Fruit fly (Drosophila melanogaster) whole organism, embryonic: ENCODE measurements around the gene rgn.

Experiments
- CG10209 ChIP-seq: fragments of 200-800 bp; sonication (Bioruptor generic); optimal IDR thresholded peaks from 3 replicates; lab custom pipeline; 2017; ENCODE audit warnings: missing biosample characterization, mild to moderate bottlenecking, missing genetic modification characterization, missing genetic modification reagents
- CG10267 ChIP-seq: fragments of 200-800 bp; sonication (Bioruptor generic); optimal IDR thresholded peaks from 2 replicates; lab custom pipeline; 2018; ENCODE audit warnings: missing biosample characterization, mild to moderate bottlenecking, missing genetic modification characterization, moderate library complexity
- CG10321 ChIP-seq: fragments of 200-800 bp; sonication (Bioruptor generic); IDR thresholded peaks from 2 replicates; pipeline ENCODE4 v1.3.6; 2022; ENCODE audit warnings: missing biosample characterization, missing genetic modification characterization
- CG10979 ChIP-seq: fragments of 200-800 bp; sonication (Bioruptor generic); optimal IDR thresholded peaks from 2 replicates; lab custom pipeline; 2018; ENCODE audit warnings: missing biosample characterization, mild to moderate bottlenecking, missing genetic modification characterization, moderate library complexity
- CG11093 ChIP-seq: fragments of 200-800 bp; sonication (Bioruptor generic); IDR thresholded peaks from 3 replicates; pipeline ENCODE4 v1.3.6; 2022; ENCODE audit warnings: missing biosample characterization, missing genetic modification characterization
- CG11560 ChIP-seq: fragments of 200-800 bp; sonication (Bioruptor generic); IDR thresholded peaks from 3 replicates; pipeline ENCODE4 v1.3.6; 2022; ENCODE audit warnings: missing biosample characterization, missing genetic modification characterization
- CG12219 ChIP-seq: fragments of 200-800 bp; sonication (Bioruptor generic); optimal IDR thresholded peaks from 3 replicates; lab custom pipeline; 2018; ENCODE audit warnings: missing biosample characterization, mild to moderate bottlenecking, missing genetic modification characterization
- CG13296 ChIP-seq: fragments of 200-800 bp; sonication (Bioruptor generic); optimal IDR thresholded peaks from 3 replicates; lab custom pipeline; 2018; ENCODE audit warnings: missing biosample characterization, mild to moderate bottlenecking, missing genetic modification characterization
- CG13424 ChIP-seq: fragments of 200-800 bp; sonication (Bioruptor generic); optimal IDR thresholded peaks from 2 replicates; lab custom pipeline; 2019; ENCODE audit warnings: missing biosample characterization, mild to moderate bottlenecking, missing genetic modification characterization, moderate library complexity
- CG16779 ChIP-seq: fragments of 200-800 bp; sonication (Bioruptor generic); IDR thresholded peaks from 2 replicates; pipeline ENCODE4 v1.3.6; 2022; ENCODE audit warnings: missing biosample characterization, missing genetic modification characterization
- CG16863 ChIP-seq: fragments of 200-800 bp; sonication (Bioruptor generic); optimal IDR thresholded peaks from 3 replicates; lab custom pipeline; 2016; ENCODE audit warnings: missing biosample characterization, missing genetic modification characterization
- CG17612 ChIP-seq: fragments of 200-800 bp; sonication (Bioruptor generic); IDR thresholded peaks from 2 replicates; pipeline ENCODE4 v1.3.6; 2022; ENCODE audit warnings: missing biosample characterization, missing genetic modification characterization
- CG1832 ChIP-seq: fragments of 200-800 bp; sonication (Bioruptor generic); optimal IDR thresholded peaks from 2 replicates; lab custom pipeline; 2017; ENCODE audit warnings: missing biosample characterization, mild to moderate bottlenecking, missing genetic modification characterization, inconsistent platforms
- CG32532 ChIP-seq: fragments of 200-800 bp; sonication (Bioruptor generic); IDR thresholded peaks from 2 replicates; pipeline ENCODE4 v1.3.6; 2022; ENCODE audit warnings: missing biosample characterization, missing genetic modification characterization
- CG34376 ChIP-seq: fragments of 200-800 bp; sonication (Bioruptor generic); optimal IDR thresholded peaks from 2 replicates; lab custom pipeline; 2018; ENCODE audit warnings: missing biosample characterization, mild to moderate bottlenecking, missing genetic modification characterization
- CG4360 ChIP-seq: fragments of 200-800 bp; sonication (Bioruptor generic); IDR thresholded peaks from 2 replicates; pipeline ENCODE4 v1.3.6; 2022; ENCODE audit warnings: missing biosample characterization, missing genetic modification characterization
- CG4730 ChIP-seq: fragments of 200-800 bp; sonication (Bioruptor generic); IDR thresholded peaks from 2 replicates; pipeline ENCODE4 v1.3.6; 2022; ENCODE audit warnings: missing biosample characterization, missing genetic modification characterization
- CG4854 ChIP-seq: fragments of 200-800 bp; sonication (Bioruptor generic); optimal IDR thresholded peaks from 2 replicates; lab custom pipeline; 2016; ENCODE audit warnings: missing biosample characterization, missing genetic modification characterization, inconsistent platforms
- CG6791 ChIP-seq: fragments of 200-800 bp; sonication (Bioruptor generic); IDR thresholded peaks from 3 replicates; pipeline ENCODE4 v1.3.6; 2022; ENCODE audit warnings: missing biosample characterization, missing genetic modification characterization; ENCODE audit not compliant: partially characterized antibody
- CG6854 ChIP-seq: fragments of 200-800 bp; sonication (Bioruptor generic); optimal IDR thresholded peaks from 3 replicates; lab custom pipeline; 2017; ENCODE audit warnings: missing biosample characterization, mild to moderate bottlenecking, missing genetic modification characterization
- CG7357 ChIP-seq: fragments of 200-800 bp; sonication (Bioruptor generic); IDR thresholded peaks from 3 replicates; pipeline ENCODE4 v1.3.6; 2022; ENCODE audit warnings: missing biosample characterization, missing genetic modification characterization
- CG9876 ChIP-seq: fragments of 200-800 bp; sonication (Bioruptor generic); optimal IDR thresholded peaks from 2 replicates; lab custom pipeline; 2016; ENCODE audit warnings: missing biosample characterization, missing genetic modification characterization
- CTCF ChIP-seq: fragments of 200-800 bp; sonication (Bioruptor generic); optimal IDR thresholded peaks from 2 replicates; lab custom pipeline; 2017; ENCODE audit warnings: missing biosample characterization, mild to moderate bottlenecking, missing genetic modification characterization, moderate library complexity
- Dp ChIP-seq: fragments of 200-800 bp; sonication (Bioruptor generic); optimal IDR thresholded peaks from 2 replicates; lab custom pipeline; 2018; ENCODE audit warnings: missing biosample characterization, mild to moderate bottlenecking, missing genetic modification characterization, moderate library complexity
- Elba2 ChIP-seq: fragments of 200-800 bp; sonication (Bioruptor generic); optimal IDR thresholded peaks from 3 replicates; lab custom pipeline; 2016; ENCODE audit warnings: missing biosample characterization, missing genetic modification characterization
- Ets65A ChIP-seq: fragments of 200-800 bp; sonication (Bioruptor generic); peaks from one replicate; lab custom pipeline; 2016; ENCODE audit warnings: missing biosample characterization, missing genetic modification characterization
- Hr39 ChIP-seq: fragments of >200 bp; optimal IDR thresholded peaks from 2 replicates; lab custom pipeline; 2017
- Hsf ChIP-seq: fragments of 200-800 bp; sonication (Bioruptor generic); optimal IDR thresholded peaks from 3 replicates; lab custom pipeline; 2016; ENCODE audit warnings: missing biosample characterization, missing genetic modification characterization
- Med ChIP-seq: fragments of 200-800 bp; sonication (Bioruptor generic); peaks from one replicate; lab custom pipeline; 2016; ENCODE audit warnings: missing biosample characterization, missing genetic modification characterization, mild to moderate bottlenecking, inconsistent platforms, moderate library complexity
- Myb ChIP-seq: fragments of 200-800 bp; sonication (Bioruptor generic); optimal IDR thresholded peaks from 2 replicates; lab custom pipeline; 2016; ENCODE audit warnings: missing biosample characterization, missing genetic modification characterization
- Nf-YB ChIP-seq: fragments of 200-800 bp; sonication (Bioruptor generic); optimal IDR thresholded peaks from 3 replicates; lab custom pipeline; 2019; ENCODE audit warnings: missing biosample characterization, mild to moderate bottlenecking, missing genetic modification characterization, moderate library complexity
- Nf-YC ChIP-seq: fragments of 200-800 bp; optimal IDR thresholded peaks from 3 replicates; lab custom pipeline; 2019; ENCODE audit warnings: missing biosample characterization, mild to moderate bottlenecking, missing genetic modification characterization, moderate library complexity
- Sry-β ChIP-seq: fragments of 200-800 bp; sonication (Bioruptor generic); optimal IDR thresholded peaks from 2 replicates; lab custom pipeline; 2018; ENCODE audit warnings: missing biosample characterization, mild to moderate bottlenecking, missing genetic modification characterization, moderate library complexity
- ara ChIP-seq: fragments of 200-800 bp; sonication (Bioruptor generic); IDR thresholded peaks from 2 replicates; pipeline ENCODE4 v1.3.6; 2022; ENCODE audit warnings: missing biosample characterization, missing genetic modification characterization
- br ChIP-seq: fragments of >200 bp; optimal IDR thresholded peaks from 2 replicates; lab custom pipeline; 2017
- cg ChIP-seq: fragments of 200-800 bp; sonication (Bioruptor generic); optimal IDR thresholded peaks from 3 replicates; lab custom pipeline; 2019; ENCODE audit warnings: missing biosample characterization, mild to moderate bottlenecking, missing genetic modification characterization, moderate library complexity
- chn ChIP-seq: fragments of 200-800 bp; sonication (Bioruptor generic); optimal IDR thresholded peaks from 2 replicates; lab custom pipeline; 2016; ENCODE audit warnings: missing biosample characterization, missing genetic modification characterization
- crp ChIP-seq, 2 experiments: fragments of 200-800 bp; sonication (Bioruptor generic); optimal IDR thresholded peaks; 2 replicates in 1 of 2; 3 replicates in 1 of 2; lab custom pipeline; 2017; ENCODE audit warnings: missing biosample characterization in 2 of 2, missing genetic modification characterization in 2 of 2, mild to moderate bottlenecking in 1 of 2, moderate library complexity in 1 of 2
- da ChIP-seq: fragments of 200-800 bp; sonication (Bioruptor generic); optimal IDR thresholded peaks from 2 replicates; lab custom pipeline; 2016; ENCODE audit warnings: missing biosample characterization, missing genetic modification characterization
- dati ChIP-seq: fragments of 200-800 bp; sonication (Bioruptor generic); IDR thresholded peaks from 2 replicates; pipeline ENCODE4 v1.3.6; 2022; ENCODE audit warnings: missing biosample characterization, missing genetic modification characterization
- fd3F ChIP-seq: fragments of 200-800 bp; sonication (Bioruptor generic); optimal IDR thresholded peaks from 2 replicates; lab custom pipeline; 2018; ENCODE audit warnings: missing biosample characterization, mild to moderate bottlenecking, missing genetic modification characterization, moderate library complexity
- gcm2 ChIP-seq: fragments of 200-800 bp; sonication (Bioruptor generic); optimal IDR thresholded peaks from 2 replicates; lab custom pipeline; 2016; ENCODE audit warnings: missing biosample characterization, missing genetic modification characterization
- grau ChIP-seq: fragments of 200-800 bp; optimal IDR thresholded peaks from 3 replicates; lab custom pipeline; 2019; ENCODE audit warnings: missing biosample characterization, mild to moderate bottlenecking, missing genetic modification characterization, moderate library complexity
- hb ChIP-seq: fragments of 200-800 bp; sonication (Bioruptor generic); IDR thresholded peaks from 3 replicates; pipeline ENCODE4 v1.3.6; 2022; ENCODE audit warnings: missing biosample characterization, missing genetic modification characterization; ENCODE audit not compliant: partially characterized antibody
- ken ChIP-seq: fragments of 200-800 bp; sonication (Bioruptor generic); IDR thresholded peaks from 3 replicates; pipeline ENCODE4 v1.3.6; 2022; ENCODE audit warnings: missing biosample characterization, missing genetic modification characterization
- lilli ChIP-seq: fragments of 200-800 bp; sonication (Bioruptor generic); optimal IDR thresholded peaks from 3 replicates; lab custom pipeline; 2016; ENCODE audit warnings: missing biosample characterization, missing genetic modification characterization
- mam ChIP-seq: fragments of 200-800 bp; sonication (Bioruptor generic); optimal IDR thresholded peaks from 3 replicates; lab custom pipeline; 2016; ENCODE audit warnings: missing biosample characterization, missing genetic modification characterization
- otp ChIP-seq: fragments of 200-800 bp; sonication (Bioruptor generic); IDR thresholded peaks from 3 replicates; pipeline ENCODE4, ENCODE4 v1.3.6; 2022; ENCODE audit warnings: missing biosample characterization, missing genetic modification characterization
- phol ChIP-seq: fragments of 200-800 bp; sonication (Bioruptor generic); optimal IDR thresholded peaks from 3 replicates; lab custom pipeline; 2018; ENCODE audit warnings: missing biosample characterization, mild to moderate bottlenecking, missing genetic modification characterization, moderate library complexity
- rib ChIP-seq: fragments of 200-800 bp; sonication (Bioruptor generic); IDR thresholded peaks from 2 replicates; pipeline ENCODE4 v1.3.6; 2022; ENCODE audit warnings: missing biosample characterization, missing genetic modification characterization
- seq ChIP-seq: fragments of 200-800 bp; sonication (Bioruptor generic); IDR thresholded peaks from 2 replicates; pipeline ENCODE4 v1.3.6; 2022; ENCODE audit warnings: missing biosample characterization, missing genetic modification characterization
- tll ChIP-seq, 2 experiments: fragments of 200-800 bp in 1 of 2; fragments of >200 bp in 1 of 2; sonication (Bioruptor generic) in 1 of 2; optimal IDR thresholded peaks; 2 replicates each; lab custom pipeline; 2017 to 2019; ENCODE audit warnings: missing biosample characterization in 2 of 2, missing genetic modification characterization in 2 of 2, mild to moderate bottlenecking in 1 of 2, moderate library complexity in 1 of 2
- yki ChIP-seq: fragments of >200 bp; optimal IDR thresholded peaks from 3 replicates; lab custom pipeline; 2018
- z ChIP-seq: fragments of 200-800 bp; sonication (Bioruptor generic); IDR thresholded peaks from 3 replicates; pipeline ENCODE4 v1.3.6; 2022; ENCODE audit warnings: missing biosample characterization, missing genetic modification characterization

Gene rgn

DNA sequence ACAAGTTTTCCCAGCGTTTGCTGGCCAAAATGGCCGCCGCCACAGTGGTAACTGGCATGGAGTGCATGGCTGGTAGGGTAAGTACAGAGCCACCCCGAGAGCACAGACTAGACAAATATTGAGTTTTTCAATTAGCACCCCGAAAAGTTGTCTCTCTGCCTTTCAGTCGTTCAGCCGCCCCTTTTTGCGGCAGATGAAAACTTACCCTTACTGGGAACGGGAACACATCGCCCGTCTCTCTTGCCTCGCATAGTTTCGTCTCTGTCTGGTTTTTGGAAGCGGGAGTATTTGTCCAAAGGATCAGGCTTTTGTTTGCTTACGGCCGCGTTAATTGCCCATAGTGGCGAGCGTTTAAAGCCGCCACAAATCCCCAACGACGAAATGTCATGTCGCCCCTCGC, 76.4 kb downstream of the rgn start:
- no peak for TF ChIP-seq CG16863 (GFP tag; lab: Kevin White, UChicago)
- peak; percentile 93 for TF ChIP-seq seq (GFP tag; lab: Robert Waterston, UW)
- TF ChIP-seq CG1832 (GFP tag; lab: Kevin White, UChicago): peak; percentile 59
- TF ChIP-seq yki (lab: Kevin White, UChicago): no peak
- TF ChIP-seq CG4854: no peak
- no peak for TF ChIP-seq Hr39 (lab: Kevin White, UChicago)
- TF ChIP-seq CG4360 (GFP tag; lab: Robert Waterston, UW): 0 out of 2 replicates have a peak, but pooled peaks have one; percentile 17
- no peak for TF ChIP-seq ken
- TF ChIP-seq dati (GFP tag; lab: Robert Waterston, UW): no peak
- TF ChIP-seq chn: no peak
- peak; percentile 76 for TF ChIP-seq CG10321 (GFP tag; lab: Robert Waterston, UW)
- no peak for TF ChIP-seq CG13296 (GFP tag; lab: Kevin White, UChicago)
- TF ChIP-seq z (GFP tag; lab: Robert Waterston, UW): 0 out of 3 replicates have a peak, but pooled peaks have one; percentile 15
- TF ChIP-seq Nf-YC: peak; percentile 88
- no peak for TF ChIP-seq CG7357 (GFP tag; lab: Robert Waterston, UW)
- no peak for TF ChIP-seq CG32532
- TF ChIP-seq da: no peak
- no peak for TF ChIP-seq Myb (GFP tag; lab: Kevin White, UChicago)
- TF ChIP-seq CG9876 (GFP tag; lab: Kevin White, UChicago): no peak
- 0 out of 3 replicates have a peak, but pooled peaks have one; percentile 24 for TF ChIP-seq otp (GFP tag; lab: Robert Waterston, UW)
- no peak for TF ChIP-seq CG12219
- no peak for TF ChIP-seq CTCF
- TF ChIP-seq CG34376: no peak
- TF ChIP-seq rib (GFP tag; lab: Robert Waterston, UW): no peak
- TF ChIP-seq lilli: no peak
- peak; percentile 41; the same call in 1 of the 2 replicates for TF ChIP-seq ara (GFP tag; lab: Robert Waterston, UW)
- TF ChIP-seq grau (tag; lab: Kevin White, UChicago): peak; percentile 70
- peak; percentile 78 for TF ChIP-seq Nf-YB (GFP tag; lab: Kevin White, UChicago)
- no peak for TF ChIP-seq CG17612 (GFP tag; lab: Robert Waterston, UW)
- no peak for TF ChIP-seq CG6854
- TF ChIP-seq Sry-β (GFP tag; lab: Kevin White, UChicago): no peak
- TF ChIP-seq Dp: no peak
- no peak for TF ChIP-seq fd3F (GFP tag; lab: Kevin White, UChicago)
- no peak for TF ChIP-seq gcm2 (GFP tag; lab: Kevin White, UChicago)
- TF ChIP-seq CG10979: no peak
- TF ChIP-seq phol (tag; lab: Kevin White, UChicago): peak; percentile 18
- no peak for TF ChIP-seq CG11093
- TF ChIP-seq CG10209 (GFP tag; lab: Kevin White, UChicago): no peak
- TF ChIP-seq CG4730 (GFP tag; lab: Robert Waterston, UW): no peak
- no peak for TF ChIP-seq Ets65A (GFP tag; lab: Kevin White, UChicago)
- TF ChIP-seq Med: peak; percentile 19
- TF ChIP-seq cg (GFP tag; lab: Kevin White, UChicago): peak; percentile 17
- no peak for TF ChIP-seq Hsf (GFP tag; lab: Kevin White, UChicago)
- peak in 1 of 2 experiments; percentile 19 for TF ChIP-seq tll (GFP tag; optimal IDR thresholded peaks at IDR 0.05; lab: Kevin White, UChicago)
- TF ChIP-seq Elba2 (GFP tag; lab: Kevin White, UChicago): no peak
- TF ChIP-seq CG10267 (tag; lab: Kevin White, UChicago): no peak
- no peak for TF ChIP-seq mam
- no peak for TF ChIP-seq CG6791 (GFP tag; lab: Robert Waterston, UW)
- no peak for TF ChIP-seq crp (GFP tag; optimal IDR thresholded peaks at IDR 0.05; lab: Kevin White, UChicago)
- no peak for TF ChIP-seq CG13424 (tag; lab: Kevin White, UChicago)
- no peak for TF ChIP-seq hb (GFP tag; lab: Robert Waterston, UW)
- TF ChIP-seq CG16779: no peak
- TF ChIP-seq CG11560 (tag; lab: Robert Waterston, UW): no peak
- TF ChIP-seq br (lab: Kevin White, UChicago): no peak
